Worm (Caenorhabditis elegans): Measurements from ENCODE around the gene apx-1.

Gene apx-1

ce11 chrV:3247515-3247914, 37.5 kb downstream of the apx-1 start, which contains the start of gene srj-8:
Gene srj-8 (plus strand): TSS chrV:3247815.
- no peak for TF ChIP-seq C08G9.2 (tag; optimal IDR thresholded peaks at IDR 0.05)

- no peak for TF ChIP-seq ttx-3 (tag; optimal IDR thresholded peaks at IDR 0.05)
- TF ChIP-seq fax-1 (tag; optimal IDR thresholded peaks at IDR 0.05), result no peak
- TF ChIP-seq ama-1 (optimal IDR thresholded peaks at IDR 0.05), result no peak
- no peak for TF ChIP-seq zip-5 (tag; optimal IDR thresholded peaks at IDR 0.05)
- TF ChIP-seq ceh-45 (GFP tag; IDR thresholded peaks at IDR 0.05), result no peak
- no peak for TF ChIP-seq pros-1 (tag; optimal IDR thresholded peaks at IDR 0.05)
- TF ChIP-seq F13H6.1 (tag; optimal IDR thresholded peaks at IDR 0.05), result no peak
- no peak for TF ChIP-seq ceh-48 (tag; optimal IDR thresholded peaks at IDR 0.05)
- no peak for TF ChIP-seq mec-3 (tag; optimal IDR thresholded peaks at IDR 0.05; ENCODE audit: borderline replicate concordance)
- no peak for TF ChIP-seq ceh-18 (tag; optimal IDR thresholded peaks at IDR 0.05)
- TF ChIP-seq elt-4 (tag; optimal IDR thresholded peaks at IDR 0.05), result no peak
- no peak for TF ChIP-seq ceh-19 (GFP tag; optimal IDR thresholded peaks at IDR 0.05)
Measured at ce11 chrV:3250153-3250552, 40.2 kb downstream of the apx-1 start, which contains the start of gene T28A11.13. Gene T28A11.13 (minus strand): TSS chrV:3250253.

- TF ChIP-seq ceh-6 (GFP tag; optimal IDR thresholded peaks at IDR 0.05) (no peak), T23F11.4 (GFP tag; optimal IDR thresholded peaks at IDR 0.05) (no peak), tbx-2 (tag; optimal IDR thresholded peaks at IDR 0.05) (no peak), F13H6.1 (tag; optimal IDR thresholded peaks at IDR 0.05) (no peak), mec-3 (tag; optimal IDR thresholded peaks at IDR 0.05; ENCODE audit: borderline replicate concordance) (no peak), npax-4 (tag; optimal IDR thresholded peaks at IDR 0.05) (no peak), ceh-9 (tag; optimal IDR thresholded peaks at IDR 0.05) (no peak), che-1 (tag; optimal IDR thresholded peaks at IDR 0.05) (no peak), syd-9 (tag; optimal IDR thresholded peaks at IDR 0.05) (no peak), zip-5 (tag; optimal IDR thresholded peaks at IDR 0.05) (no peak), C38D4.7 (GFP tag; optimal IDR thresholded peaks at IDR 0.05) (no peak), C08G9.2 (tag; optimal IDR thresholded peaks at IDR 0.05) (no peak), rnt-1 (tag; optimal IDR thresholded peaks at IDR 0.05) (no peak), pros-1 (tag; optimal IDR thresholded peaks at IDR 0.05) (no peak), pax-1 (tag; optimal IDR thresholded peaks at IDR 0.05) (no peak), hlh-13 (GFP tag; optimal IDR thresholded peaks at IDR 0.05) (no peak), dve-1 (tag; optimal IDR thresholded peaks at IDR 0.05) (no peak)
Measured at ce11 chrV:3256051-3256450, 46.1 kb downstream of the apx-1 start, which contains the start of gene srt-63. Gene srt-63 (minus strand): TSS chrV:3256151.

ce11 chrV:3256809-3257208, 46.8 kb downstream of the apx-1 start:
- TF ChIP-seq hlh-30 (tag; optimal IDR thresholded peaks at IDR 0.05; ENCODE audit: insufficient read depth) (peak; percentile 37), K02D7.2 (tag; optimal IDR thresholded peaks at IDR 0.05) (no peak), hlh-8 (tag; optimal IDR thresholded peaks at IDR 0.05) (peak; percentile 30), ceh-9 (tag; optimal IDR thresholded peaks at IDR 0.05) (no peak)

ce11 chrV:3257277-3257676, 47.3 kb downstream of the apx-1 start, which contains the start of gene T28A11.22:
Gene T28A11.22 (plus strand): TSS chrV:3257577.
- no peak for TF ChIP-seq ceh-14 (tag; optimal IDR thresholded peaks at IDR 0.05)
- TF ChIP-seq pax-1 (tag; optimal IDR thresholded peaks at IDR 0.05), result no peak
- no peak for TF ChIP-seq ceh-24 (tag; optimal IDR thresholded peaks at IDR 0.05)
- TF ChIP-seq ceh-22 (tag; optimal IDR thresholded peaks at IDR 0.05), result no peak

ce11 chrV:3259168-3259622, 49.2 kb downstream of the apx-1 start, which contains the start of gene T28A11.16:
Gene T28A11.16 (minus strand): TSS chrV:3259218.
- TF ChIP-seq K09A11.1 (tag; optimal IDR thresholded peaks at IDR 0.05; ENCODE audit: insufficient read depth), result no peak
- no peak for TF ChIP-seq ceh-34 (tag; optimal IDR thresholded peaks at IDR 0.05)
- TF ChIP-seq ceh-45 (GFP tag; IDR thresholded peaks at IDR 0.05), result no peak
- no peak for TF ChIP-seq F13H6.1 (tag; optimal IDR thresholded peaks at IDR 0.05)
- TF ChIP-seq gmeb-2 (tag; optimal IDR thresholded peaks at IDR 0.05), result no peak
- TF ChIP-seq ttx-3 (tag; optimal IDR thresholded peaks at IDR 0.05), result no peak
- TF ChIP-seq elt-2 (tag; optimal IDR thresholded peaks at IDR 0.05), result no peak
- TF ChIP-seq ceh-31 (tag; optimal IDR thresholded peaks at IDR 0.05), result no peak
- no peak for TF ChIP-seq elt-4 (tag; optimal IDR thresholded peaks at IDR 0.05)
- no peak for TF ChIP-seq pag-3 (tag; optimal IDR thresholded peaks at IDR 0.05; ENCODE audit: borderline replicate concordance)
- TF ChIP-seq unc-55 (GFP tag; optimal IDR thresholded peaks at IDR 0.05), result no peak
- TF ChIP-seq hlh-13 (GFP tag; optimal IDR thresholded peaks at IDR 0.05), result no peak
- TF ChIP-seq pha-2 (tag; optimal IDR thresholded peaks at IDR 0.05), result no peak
- no peak for TF ChIP-seq pros-1 (tag; optimal IDR thresholded peaks at IDR 0.05)
- no peak for TF ChIP-seq fkh-10 (GFP tag; optimal IDR thresholded peaks at IDR 0.05)
- no peak for TF ChIP-seq ceh-18 (tag; optimal IDR thresholded peaks at IDR 0.05)
- no peak for TF ChIP-seq nhr-11 (tag; optimal IDR thresholded peaks at IDR 0.05)

Data from whole organism, late embryonic.